Worm (Caenorhabditis elegans) whole organism, dauer: ENCODE results near the gene R05G6.9.

Experiments
- unc-62 ChIP-seq: sonication (generic microtip); optimal IDR thresholded peaks from 2 replicates; lab custom pipeline; 2017; ENCODE audit warnings: missing biosample characterization, missing genetic modification reagents, missing genetic modification characterization

The R05G6.9 gene

ce11 chrIV:7467170-7467569 is 48.9 kb downstream of the R05G6.9 start:
- no peak for TF ChIP-seq unc-62 (GFP tag; lab: Kevin White, UChicago)

ce11 chrIV:7465857-7466256 is 50.2 kb downstream of the R05G6.9 start, which contains the start of gene F13B6.3:
Gene F13B6.3, minus strand, starts transcription at chrIV:7465957.
- TF ChIP-seq unc-62 (GFP tag; lab: Kevin White, UChicago), result no peak
